Fruit fly (Drosophila melanogaster): ENCODE measurements around the gene Afti.

The Afti gene

DNA sequence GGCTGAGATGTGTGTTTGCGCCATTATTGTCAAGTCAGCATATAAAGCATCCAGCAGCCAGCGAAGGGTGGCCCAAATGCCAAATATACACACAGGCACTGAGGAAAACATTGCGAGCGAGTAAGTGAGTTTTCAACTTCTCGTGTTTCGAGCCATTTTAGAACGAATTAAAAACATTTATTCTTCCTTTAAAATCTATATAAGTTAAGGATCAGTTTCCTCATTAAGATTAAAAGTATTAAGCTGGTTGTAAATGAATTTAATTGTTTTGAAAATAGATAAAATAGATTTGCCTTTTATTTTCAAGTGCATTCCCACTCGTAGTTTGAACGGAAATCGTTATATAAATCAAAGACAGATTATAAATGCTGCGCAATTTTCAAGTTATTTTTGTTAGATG, 24.9 kb upstream of the Afti start:
- TF ChIP-seq CG17829 (tag; optimal IDR thresholded peaks at IDR 0.05) (peak; percentile 8), CG12659 (GFP tag; optimal IDR thresholded peaks at IDR 0.05) (peak; percentile 16), CG31441 (GFP tag; IDR thresholded peaks at IDR 0.05) (peak; percentile 51; the same call in 1 of the 2 replicates), CG2678 (tag; optimal IDR thresholded peaks at IDR 0.05) (peak; percentile 59), dysf (GFP tag; IDR thresholded peaks at IDR 0.05) (0 out of 3 replicates have a peak, but pooled peaks have one; percentile 20), peb (GFP tag; IDR thresholded peaks at IDR 0.05) (no peak), CG7839 (tag; optimal IDR thresholded peaks at IDR 0.05) (peak; percentile 55), sens (GFP tag) (peak; percentile 70), sc (optimal IDR thresholded peaks at IDR 0.05) (no peak), sc (GFP tag; optimal IDR thresholded peaks at IDR 0.05) (peak; percentile 23), zf30C (GFP tag; optimal IDR thresholded peaks at IDR 0.05) (peak; percentile 34), CG2712 (tag; optimal IDR thresholded peaks at IDR 0.05) (peak; percentile 11), CG18764 (GFP tag; optimal IDR thresholded peaks at IDR 0.05) (peak; percentile 20), CG18619 (GFP tag; optimal IDR thresholded peaks at IDR 0.05) (peak; percentile 38), CG13424 (tag; optimal IDR thresholded peaks at IDR 0.05) (peak; percentile 47), CG15011 (GFP tag; optimal IDR thresholded peaks at IDR 0.05) (peak; percentile 19), CG9437 (GFP tag; optimal IDR thresholded peaks at IDR 0.05) (peak; percentile 9), CG17361 (GFP tag; IDR thresholded peaks at IDR 0.05) (peak; percentile 54; the same call in 2 of the 3 replicates), CG14965 (GFP tag; optimal IDR thresholded peaks at IDR 0.05; ENCODE audit: borderline replicate concordance) (no peak), H2.0 (GFP tag; IDR thresholded peaks at IDR 0.05) (no peak), chif (GFP tag; optimal IDR thresholded peaks at IDR 0.05) (no peak), Fer2 (tag; optimal IDR thresholded peaks at IDR 0.05) (peak; percentile 1), CG17359 (tag; optimal IDR thresholded peaks at IDR 0.05) (peak; percentile 46), CG10147 (GFP tag; optimal IDR thresholded peaks at IDR 0.05) (peak; percentile 3), CG10979 (tag; optimal IDR thresholded peaks at IDR 0.05) (peak; percentile 39), CG6254 (GFP tag; optimal IDR thresholded peaks at IDR 0.05) (no peak), CG13775 (GFP tag; optimal IDR thresholded peaks at IDR 0.05) (peak; percentile 30), CG11504 (tag; optimal IDR thresholded peaks at IDR 0.05) (peak; percentile 69), Deaf1 (tag; optimal IDR thresholded peaks at IDR 0.05) (no peak), Ssrp (tag; optimal IDR thresholded peaks at IDR 0.05) (peak; percentile 22), Pdp1 (GFP tag; optimal IDR thresholded peaks at IDR 0.05) (peak in 1 of 2 experiments; percentile 49), Ets65A (GFP tag) (peak; percentile 40), Nf-YB (GFP tag; optimal IDR thresholded peaks at IDR 0.05) (no peak), CG15269 (tag; optimal IDR thresholded peaks at IDR 0.05) (peak; percentile 34), CG14710 (tag; optimal IDR thresholded peaks at IDR 0.05) (peak; percentile 16), odd (GFP tag; optimal IDR thresholded peaks at IDR 0.05) (peak; percentile 30), Hand (GFP tag; optimal IDR thresholded peaks at IDR 0.05) (peak; percentile 50), Asciz (GFP tag; optimal IDR thresholded peaks at IDR 0.05) (peak; percentile 33), dmrt11E (tag; optimal IDR thresholded peaks at IDR 0.05) (peak; percentile 0), NK7.1 (GFP tag; optimal IDR thresholded peaks at IDR 0.05) (peak; percentile 23), CG12071 (GFP tag; optimal IDR thresholded peaks at IDR 0.05) (peak; percentile 13), CG12219 (GFP tag; optimal IDR thresholded peaks at IDR 0.05) (no peak), Dll (GFP tag; IDR thresholded peaks at IDR 0.05; ENCODE audit: partially characterized antibody) (no peak), CG17328 (GFP tag; IDR thresholded peaks at IDR 0.05) (0 out of 2 replicates have a peak, but pooled peaks have one; percentile 9), CG18599 (GFP tag; optimal IDR thresholded peaks at IDR 0.05) (peak; percentile 65), phol (tag; optimal IDR thresholded peaks at IDR 0.05) (peak; percentile 42), CG9727 (GFP tag; optimal IDR thresholded peaks at IDR 0.05) (peak; percentile 39), CG7556 (GFP tag; optimal IDR thresholded peaks at IDR 0.05) (peak; percentile 62), row (GFP tag; IDR thresholded peaks at IDR 0.05) (peak; percentile 68)

All from whole organism, embryonic.